Worm (Caenorhabditis elegans) whole organism, L4 larva: ENCODE results near the gene Y47D7A.2.

ENCODE experiments used
- F10B5.3 ChIP-seq: sonication (generic microtip); optimal IDR thresholded peaks from 2 replicates; lab custom pipeline; 2016; ENCODE audit warnings: mild to moderate bottlenecking, missing genetic modification characterization, missing compliant biosample characterization
- F26F4.8 ChIP-seq: fragments of 200-800 bp; sonication (Bioruptor generic); conservative IDR thresholded peaks from 2 replicates; pipeline ENCODE4 v1.3.6; 2022; ENCODE audit warnings: missing genetic modification characterization, missing compliant biosample characterization
- F44E2.7 ChIP-seq: fragments of 200-800 bp; sonication (Bioruptor generic); IDR thresholded peaks from 2 replicates; pipeline ENCODE4 v2.1.2; 2022; ENCODE audit warnings: missing genetic modification characterization, missing compliant biosample characterization
- T20F7.1 ChIP-seq: fragments of 200-800 bp; sonication (Bioruptor generic); optimal IDR thresholded peaks from 2 replicates; lab custom pipeline; 2018; ENCODE audit warnings: mild to moderate bottlenecking, missing genetic modification characterization, missing compliant biosample characterization
- Y105C5A.15 ChIP-seq: fragments of 200-800 bp; sonication (Bioruptor generic); IDR thresholded peaks from 2 replicates; pipeline ENCODE4 v1.3.6; 2022; ENCODE audit warnings: missing genetic modification characterization, missing compliant biosample characterization
- aha-1 ChIP-seq: fragments of 150-350 bp; peaks from one replicate; lab custom pipeline; 2014; ENCODE audit warnings: missing biosample characterization, missing genetic modification characterization
- ama-1 ChIP-seq: fragments of 150-350 bp; optimal IDR thresholded peaks from 2 replicates; lab custom pipeline; 2014; ENCODE audit warnings: inconsistent platforms, mixed read lengths
- arid-1 ChIP-seq: fragments of 200-800 bp; sonication (Bioruptor generic); conservative IDR thresholded peaks from 2 replicates; pipeline ENCODE4 v1.3.6; 2022; ENCODE audit warnings: missing genetic modification reagents, missing genetic modification characterization, missing compliant biosample characterization
- attf-4 ChIP-seq: sonication (generic microtip); optimal IDR thresholded peaks from 3 replicates; lab custom pipeline; 2017; ENCODE audit warnings: missing biosample characterization, missing genetic modification characterization
- cey-2 ChIP-seq: sonication (generic microtip); optimal IDR thresholded peaks from 3 replicates; lab custom pipeline; 2017; ENCODE audit warnings: missing genetic modification characterization, mild to moderate bottlenecking, missing compliant biosample characterization, antibody characterized with exemption, borderline replicate concordance; ENCODE audit not compliant: insufficient read depth
- daf-16 ChIP-seq, 3 experiments: sonication (generic microtip); optimal IDR thresholded peaks; 2 replicates each; lab custom pipeline; 2016 to 2017; ENCODE audit warnings: missing genetic modification characterization in 3 of 3, missing genetic modification reagents in 3 of 3, mild to moderate bottlenecking in 2 of 3, missing compliant biosample characterization in 2 of 3, missing biosample characterization in 1 of 3, moderate library complexity in 1 of 3
- dmd-8 ChIP-seq: fragments of 200-800 bp; sonication (Bioruptor generic); IDR thresholded peaks from 2 replicates; pipeline ENCODE4 v1.3.6; 2022; ENCODE audit warnings: missing genetic modification characterization, missing compliant biosample characterization
- duxl-1 ChIP-seq: sonication (generic microtip); optimal IDR thresholded peaks from 2 replicates; lab custom pipeline; 2016; ENCODE audit warnings: mild to moderate bottlenecking, missing genetic modification characterization, moderate library complexity, missing compliant biosample characterization; ENCODE audit not compliant: poor library complexity
- dve-1 ChIP-seq: sonication (generic microtip); optimal IDR thresholded peaks from 2 replicates; lab custom pipeline; 2017; ENCODE audit warnings: antibody characterized with exemption, mild to moderate bottlenecking, missing genetic modification characterization, missing compliant biosample characterization; ENCODE audit not compliant: insufficient read depth
- egl-27 ChIP-seq: sonication (generic microtip); optimal IDR thresholded peaks from 3 replicates; lab custom pipeline; 2017; ENCODE audit warnings: missing biosample characterization, missing genetic modification reagents, missing genetic modification characterization
- fkh-10 ChIP-seq: fragments of 150-350 bp; optimal IDR thresholded peaks from 2 replicates; lab custom pipeline; 2014; ENCODE audit warnings: missing biosample characterization, missing genetic modification reagents, missing genetic modification characterization
- fos-1 ChIP-seq: fragments of 150-350 bp; optimal IDR thresholded peaks from 2 replicates; lab custom pipeline; 2014; ENCODE audit warnings: missing biosample characterization, missing genetic modification characterization
- hlh-11 ChIP-seq: fragments of 200-800 bp; sonication (Bioruptor generic); optimal IDR thresholded peaks from 2 replicates; lab custom pipeline; 2018; ENCODE audit warnings: mild to moderate bottlenecking, missing genetic modification characterization, missing compliant biosample characterization
- lim-7 ChIP-seq: fragments of 200-800 bp; sonication (Bioruptor generic); IDR thresholded peaks from 2 replicates; pipeline ENCODE4 v1.3.6; 2022; ENCODE audit warnings: missing genetic modification characterization, missing compliant biosample characterization
- lin-38 ChIP-seq: fragments of 200-800 bp; sonication (Bioruptor generic); IDR thresholded peaks from 2 replicates; pipeline ENCODE4 v1.3.6; 2022; ENCODE audit warnings: missing genetic modification reagents, missing genetic modification characterization, missing compliant biosample characterization
- lin-39 ChIP-seq: fragments of 150-350 bp; optimal IDR thresholded peaks from 2 replicates; lab custom pipeline; 2014; ENCODE audit warnings: missing biosample characterization, missing genetic modification reagents, missing genetic modification characterization
- lir-3 ChIP-seq: sonication (generic microtip); optimal IDR thresholded peaks from 2 replicates; lab custom pipeline; 2016; ENCODE audit warnings: mild to moderate bottlenecking, missing genetic modification characterization, missing compliant biosample characterization
- lsy-2 ChIP-seq, 2 experiments: fragments of 150-350 bp in 1 of 2; sonication (generic microtip) in 1 of 2; optimal IDR thresholded peaks; 2 replicates each; lab custom pipeline; 2014 to 2017; ENCODE audit warnings: missing biosample characterization in 2 of 2, missing genetic modification characterization in 2 of 2
- mep-1 ChIP-seq: fragments of 150-350 bp; sonication (generic microtip); optimal IDR thresholded peaks from 3 replicates; lab custom pipeline; 2014; ENCODE audit warnings: missing biosample characterization, missing genetic modification characterization
- mes-2 ChIP-seq: sonication (generic microtip); optimal IDR thresholded peaks from 2 replicates; lab custom pipeline; 2016; ENCODE audit warnings: missing genotype, mild to moderate bottlenecking, missing genetic modification characterization, missing compliant biosample characterization; ENCODE audit not compliant: poor library complexity, severe bottlenecking
- mxl-3 ChIP-seq: fragments of 200-800 bp; sonication (Bioruptor generic); optimal IDR thresholded peaks from 2 replicates; lab custom pipeline; 2018; ENCODE audit warnings: mild to moderate bottlenecking, missing genetic modification characterization, missing compliant biosample characterization
- nhr-10 ChIP-seq: fragments of 150-350 bp; optimal IDR thresholded peaks from 2 replicates; lab custom pipeline; 2014; ENCODE audit warnings: missing biosample characterization, missing genetic modification characterization
- nhr-11 ChIP-seq: fragments of 150-350 bp; optimal IDR thresholded peaks from 2 replicates; lab custom pipeline; 2014; ENCODE audit warnings: missing biosample characterization, missing genetic modification characterization
- nhr-42 ChIP-seq: fragments of 200-800 bp; sonication (Bioruptor generic); IDR thresholded peaks from 2 replicates; pipeline ENCODE4 v1.3.6; 2022; ENCODE audit warnings: missing genetic modification characterization, missing compliant biosample characterization
- nhr-76 ChIP-seq: fragments of 150-350 bp; optimal IDR thresholded peaks from 2 replicates; lab custom pipeline; 2014; ENCODE audit warnings: missing biosample characterization, missing genetic modification characterization
- nhr-77 ChIP-seq: fragments of 150-350 bp; optimal IDR thresholded peaks from 2 replicates; lab custom pipeline; 2014; ENCODE audit warnings: missing biosample characterization, missing genetic modification characterization
- pha-4 ChIP-seq, 2 experiments: fragments of 150-350 bp in 1 of 2; fragments of 200-800 bp in 1 of 2; sonication (Bioruptor generic) in 1 of 2; IDR thresholded peaks in 1 of 2; optimal IDR thresholded peaks in 1 of 2; 2 replicates each; pipeline versions ENCODE4 v1.3.6 to Lab custom; 2014 to 2022; ENCODE audit warnings: missing genetic modification characterization in 2 of 2, missing genetic modification reagents in 2 of 2, missing biosample characterization in 1 of 2, missing compliant biosample characterization in 1 of 2
- php-3 ChIP-seq: fragments of 200-800 bp; sonication (Bioruptor generic); IDR thresholded peaks from 2 replicates; pipeline ENCODE4 v1.3.6; 2022; ENCODE audit warnings: missing genetic modification reagents, missing genetic modification characterization, missing compliant biosample characterization
- rbr-2 ChIP-seq: sonication (generic microtip); optimal IDR thresholded peaks from 2 replicates; lab custom pipeline; 2016; ENCODE audit warnings: missing genotype, missing genetic modification characterization, missing compliant biosample characterization
- saeg-2 ChIP-seq: fragments of 200-800 bp; sonication (Bioruptor generic); IDR thresholded peaks from 2 replicates; pipeline ENCODE4 v1.3.6; 2022; ENCODE audit warnings: missing genetic modification reagents, missing genetic modification characterization, missing compliant biosample characterization
- snpc-4 ChIP-seq: fragments of 150-350 bp; optimal IDR thresholded peaks from 2 replicates; lab custom pipeline; 2014; ENCODE audit warnings: missing biosample characterization, missing genetic modification characterization
- spr-1 ChIP-seq: sonication (generic microtip); optimal IDR thresholded peaks from 2 replicates; lab custom pipeline; 2016; ENCODE audit warnings: mild to moderate bottlenecking, missing genetic modification characterization, missing compliant biosample characterization
- tra-1 ChIP-seq: fragments of 200-800 bp; sonication (Bioruptor generic); IDR thresholded peaks from 2 replicates; pipeline ENCODE4 v1.3.6; 2022; ENCODE audit warnings: missing genetic modification reagents, missing genetic modification characterization, missing compliant biosample characterization
- vab-7 ChIP-seq: fragments of 200-800 bp; sonication (Bioruptor generic); IDR thresholded peaks from 2 replicates; pipeline ENCODE4 v1.3.6; 2022; ENCODE audit warnings: missing genetic modification reagents, missing genetic modification characterization, missing compliant biosample characterization
- zfp-2 ChIP-seq: sonication (generic microtip); optimal IDR thresholded peaks from 2 replicates; lab custom pipeline; 2016; ENCODE audit warnings: mild to moderate bottlenecking, missing genetic modification characterization, missing compliant biosample characterization

Y47D7A.2 gene

DNA sequence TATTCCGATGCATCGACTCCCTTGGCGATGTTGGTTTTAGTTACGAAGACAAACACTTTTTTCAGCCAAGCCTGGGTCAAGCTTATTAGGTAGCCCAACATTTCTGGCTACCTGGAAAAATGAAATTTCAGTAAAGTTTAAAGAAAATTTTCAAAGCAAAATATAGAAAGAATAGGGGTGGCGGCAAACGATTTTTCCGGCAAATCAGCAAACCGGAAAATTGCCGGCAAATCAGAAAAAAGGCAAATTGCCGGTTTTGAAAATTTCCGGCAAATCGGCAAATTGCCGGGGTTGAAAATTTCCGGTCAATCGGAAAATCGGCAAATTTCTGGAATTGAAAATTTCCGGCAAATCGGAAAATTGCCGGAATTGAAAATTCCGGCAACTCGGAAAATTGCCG, 42.5 kb upstream of the Y47D7A.2 start, which contains the start of gene F32D1.8:
F32D1.8 (minus strand) TSS at position 101 of the 400 bp plus-strand sequence.
- TF ChIP-seq cey-2 (tag; lab: Kevin White, UChicago) (no peak), aha-1 (tag; lab: Kevin White, UChicago) (peak; percentile 69)

DNA sequence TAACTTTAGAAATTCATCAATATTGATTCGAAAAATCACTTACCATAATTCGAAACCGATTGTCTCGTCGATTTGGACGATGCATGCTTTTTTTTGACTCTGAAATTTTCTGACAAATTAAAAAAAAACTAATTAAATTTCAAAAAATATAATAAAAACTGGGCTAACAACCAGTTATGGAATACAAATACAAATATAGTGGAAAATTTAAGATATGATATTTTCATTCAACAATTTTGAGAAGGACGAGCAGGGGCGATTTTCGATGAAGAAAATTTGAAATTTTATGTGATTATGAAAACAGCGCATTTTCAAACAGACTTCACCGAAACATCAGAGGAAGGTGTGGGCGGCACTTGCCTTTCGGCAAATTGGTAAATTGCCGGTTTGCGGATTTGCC, 37.8 kb upstream of the Y47D7A.2 start, which contains the start of gene F13A2.1:
F13A2.1 (minus strand) TSS at position 101 of the 400 bp plus-strand sequence.
- TF ChIP-seq hlh-11 (tag; lab: Kevin White, UChicago) (no peak), dmd-8 (GFP tag; lab: Robert Waterston, UW) (no peak), T20F7.1 (GFP tag; lab: Kevin White, UChicago) (no peak), lsy-2 (tag; optimal IDR thresholded peaks at IDR 0.05; lab: Kevin White, UChicago) (no peak), nhr-42 (GFP tag; lab: Robert Waterston, UW) (no peak), lin-38 (GFP tag; lab: Robert Waterston, UW) (no peak), spr-1 (no peak), php-3 (GFP tag; lab: Robert Waterston, UW) (no peak), tra-1 (GFP tag; lab: Robert Waterston, UW) (no peak), dve-1 (tag; lab: Kevin White, UChicago) (no peak), F26F4.8 (GFP tag; lab: Robert Waterston, UW) (no peak)

DNA sequence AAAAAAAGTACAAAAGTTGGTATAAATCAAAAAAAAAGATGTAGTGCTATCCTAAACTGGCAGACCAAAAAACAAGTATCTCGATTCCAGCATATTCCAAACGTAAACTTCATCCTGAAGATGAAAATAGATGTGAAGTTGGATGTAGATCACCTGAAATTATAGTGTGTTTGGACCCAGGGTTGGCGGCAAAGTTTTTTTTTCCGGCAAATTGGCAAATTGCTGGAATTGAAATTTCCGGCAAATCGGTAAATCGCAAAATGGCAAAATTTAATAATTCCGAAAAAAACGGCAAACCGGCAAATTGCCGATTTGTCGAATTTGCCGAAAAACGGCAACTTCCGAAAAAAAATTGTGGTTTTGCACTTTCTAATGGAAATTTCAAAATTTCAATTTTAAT, 35.6 kb upstream of the Y47D7A.2 start, which contains the start of gene F13A2.2:
F13A2.2 (minus strand) TSS at position 101 of the 400 bp plus-strand sequence.
- TF ChIP-seq snpc-4 (tag; lab: Kevin White, UChicago) (no peak), mep-1 (tag; lab: Kevin White, UChicago) (no peak), duxl-1 (tag; lab: Kevin White, UChicago) (no peak), nhr-76 (tag; lab: Kevin White, UChicago) (no peak), T20F7.1 (GFP tag; lab: Kevin White, UChicago) (no peak), fos-1 (tag; lab: Kevin White, UChicago) (no peak), pha-4 (GFP tag; IDR thresholded peaks at IDR 0.05; lab: Robert Waterston, UW) (no peak), pha-4 (tag; optimal IDR thresholded peaks at IDR 0.05; lab: Kevin White, UChicago) (no peak), daf-16 (GFP tag; optimal IDR thresholded peaks at IDR 0.05; lab: Kevin White, UChicago) (no peak), daf-16 (tag; optimal IDR thresholded peaks at IDR 0.05; lab: Kevin White, UChicago) (no peak), lim-7 (GFP tag; lab: Robert Waterston, UW) (no peak), attf-4 (tag; lab: Kevin White, UChicago) (no peak), nhr-11 (tag; lab: Kevin White, UChicago) (no peak), F44E2.7 (no peak), vab-7 (GFP tag; lab: Robert Waterston, UW) (no peak)
- TF ChIP-seq, all 104 proteins: peak for 0

DNA sequence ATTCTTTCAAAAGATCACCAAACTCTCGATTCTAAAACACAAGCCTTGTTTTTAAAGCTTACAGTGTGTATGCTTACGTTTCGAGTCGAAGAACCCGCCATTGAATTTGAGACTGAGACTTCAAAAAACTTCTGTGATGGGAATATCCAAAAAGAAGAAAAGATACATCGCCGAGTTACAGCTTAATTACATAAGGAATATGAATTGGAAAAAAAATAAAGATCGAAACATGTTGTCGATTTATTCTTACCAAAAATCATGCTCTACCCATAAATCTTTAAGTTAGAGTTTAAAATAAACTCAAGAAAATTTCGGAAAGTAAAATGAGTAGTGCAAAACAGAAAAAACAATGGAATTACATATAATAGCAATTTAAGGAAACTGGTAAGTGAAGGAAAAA, 33.9 kb upstream of the Y47D7A.2 start, which contains the start of gene F13A2.10:
F13A2.10 (minus strand) TSS at position 101 of the 400 bp plus-strand sequence.
- TF ChIP-seq aha-1 (tag; lab: Kevin White, UChicago) (peak; percentile 34), spr-1 (no peak)

DNA sequence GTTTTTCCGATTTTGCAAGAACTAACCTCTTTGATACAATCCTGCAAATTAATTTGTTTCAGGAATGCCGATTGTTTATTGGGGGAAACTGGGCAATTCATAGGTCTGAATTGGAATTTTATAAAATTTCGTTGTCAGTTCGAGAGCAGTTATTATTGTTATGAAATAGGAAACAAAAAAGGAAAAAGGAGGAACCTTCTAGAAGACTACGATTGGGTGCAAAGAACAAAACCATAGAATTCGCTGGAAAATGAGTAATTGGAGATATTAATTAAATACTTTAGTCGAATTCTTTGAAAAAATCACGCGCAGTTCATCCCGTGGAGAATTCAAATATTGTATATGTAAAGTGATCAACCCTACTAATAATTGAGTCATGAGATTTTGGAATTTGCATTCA, 32.7 kb upstream of the Y47D7A.2 start, which contains the start of gene F13A2.9:
F13A2.9 (minus strand) TSS at position 101 of the 400 bp plus-strand sequence.
- TF ChIP-seq mxl-3 = no peak
- no peak for TF ChIP-seq saeg-2
- no peak for TF ChIP-seq egl-27
- no peak for TF ChIP-seq aha-1 (tag; lab: Kevin White, UChicago)
- no peak for TF ChIP-seq fkh-10 (GFP tag; lab: Kevin White, UChicago)
- no peak for TF ChIP-seq arid-1 (GFP tag; lab: Robert Waterston, UW)
- TF ChIP-seq nhr-10 (tag; lab: Kevin White, UChicago) = no peak
- TF ChIP-seq Y105C5A.15 = no peak
- TF ChIP-seq mes-2 (tag; lab: Kevin White, UChicago) = no peak
- no peak for TF ChIP-seq F10B5.3 (tag; lab: Kevin White, UChicago)
- no peak for TF ChIP-seq nhr-77 (tag; lab: Kevin White, UChicago)
- TF ChIP-seq F44E2.7 = no peak
- TF ChIP-seq zfp-2 (tag; lab: Kevin White, UChicago) = no peak
- no peak for TF ChIP-seq ama-1 (lab: Kevin White, UChicago)
- TF ChIP-seq rbr-2 = no peak
- no peak for TF ChIP-seq dve-1 (tag; lab: Kevin White, UChicago)
- no peak for TF ChIP-seq lin-39 (tag; lab: Kevin White, UChicago)
- no peak for TF ChIP-seq lir-3 (tag; lab: Kevin White, UChicago)
- TF ChIP-seq, all 104 proteins: peak for 0
